Worm (Caenorhabditis elegans): ENCODE measurements around the gene ZC15.1.

Gene ZC15.1

DNA sequence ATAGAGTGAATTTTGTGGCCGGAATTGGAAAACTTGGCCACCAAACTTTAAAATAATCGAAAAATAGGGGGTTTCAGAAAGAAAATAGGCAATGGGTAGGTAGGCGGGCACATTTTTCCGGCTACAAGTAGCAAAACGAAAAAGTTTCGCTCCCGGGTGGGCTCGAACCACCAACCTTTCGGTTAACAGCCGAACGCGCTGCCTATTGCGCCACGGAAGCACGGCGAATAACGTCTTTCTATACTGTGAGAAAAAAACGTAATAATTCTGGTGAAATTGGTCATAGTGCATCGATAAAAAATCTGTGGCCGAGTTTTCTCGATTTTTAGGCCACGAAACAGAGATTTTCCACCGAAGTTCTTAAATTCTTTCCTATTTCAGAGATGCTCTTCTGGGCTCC, 44.5 kb downstream of the ZC15.1 start (continued):
- no peak for TF ChIP-seq let-526 (GFP tag; IDR thresholded peaks at IDR 0.05)
- no peak for TF ChIP-seq F39B2.1 (GFP tag; IDR thresholded peaks at IDR 0.05)
- no peak for TF ChIP-seq ztf-3 (GFP tag; optimal IDR thresholded peaks at IDR 0.05)
- peak; percentile 36; the same call in 1 of the 2 replicates for TF ChIP-seq dox-1 (GFP tag; IDR thresholded peaks at IDR 0.05)
- TF ChIP-seq C17E4.6 (GFP tag; IDR thresholded peaks at IDR 0.05): no peak
- TF ChIP-seq D2030.7 (GFP tag; IDR thresholded peaks at IDR 0.05): no peak
- no peak for TF ChIP-seq ztf-18 (tag; optimal IDR thresholded peaks at IDR 0.05)
- TF ChIP-seq ama-1 (optimal IDR thresholded peaks at IDR 0.05): no peak
- no peak for TF ChIP-seq ama-1 (GFP tag; optimal IDR thresholded peaks at IDR 0.05)
- no peak for TF ChIP-seq C06A6.2 (GFP tag; conservative IDR thresholded peaks at IDR 0.05)
- no peak for TF ChIP-seq F52B5.7 (tag; optimal IDR thresholded peaks at IDR 0.05)
- TF ChIP-seq bed-1 (GFP tag; IDR thresholded peaks at IDR 0.05): no peak
- TF ChIP-seq Y67H2A.10 (GFP tag; conservative IDR thresholded peaks at IDR 0.05): no peak
- TF ChIP-seq snpc-1.3 (tag; optimal IDR thresholded peaks at IDR 0.05; ENCODE audit: insufficient read depth): no peak
- no peak for TF ChIP-seq repo-1 (tag; optimal IDR thresholded peaks at IDR 0.05)
- no peak for TF ChIP-seq aptf-2 (GFP tag; conservative IDR thresholded peaks at IDR 0.05)
- TF ChIP-seq lin-26 (GFP tag; IDR thresholded peaks at IDR 0.05): peak; percentile 59; the same call in 1 of the 2 replicates
- no peak for TF ChIP-seq unc-62 (GFP tag; optimal IDR thresholded peaks at IDR 0.05)
- no peak for TF ChIP-seq F49E8.2 (tag; optimal IDR thresholded peaks at IDR 0.05; ENCODE audit: insufficient read depth)
- TF ChIP-seq T26A5.8 (tag; optimal IDR thresholded peaks at IDR 0.05): no peak
- TF ChIP-seq hrde-1 (tag; optimal IDR thresholded peaks at IDR 0.05; ENCODE audit: borderline replicate concordance): no peak
- no peak for TF ChIP-seq Y53G8AR.9 (GFP tag; conservative IDR thresholded peaks at IDR 0.05)
- no peak for TF ChIP-seq atf-7 (tag; optimal IDR thresholded peaks at IDR 0.05)
- TF ChIP-seq sdz-38 (tag; optimal IDR thresholded peaks at IDR 0.05): no peak
- TF ChIP-seq ceh-100 (GFP tag; IDR thresholded peaks at IDR 0.05): no peak
- peak; percentile 50 for TF ChIP-seq him-1 (tag; optimal IDR thresholded peaks at IDR 0.05)
- TF ChIP-seq nhr-120 (GFP tag; IDR thresholded peaks at IDR 0.05): no peak
- no peak for TF ChIP-seq B0035.1 (tag; optimal IDR thresholded peaks at IDR 0.05)
- TF ChIP-seq madf-6 (GFP tag; IDR thresholded peaks at IDR 0.05): no peak

DNA sequence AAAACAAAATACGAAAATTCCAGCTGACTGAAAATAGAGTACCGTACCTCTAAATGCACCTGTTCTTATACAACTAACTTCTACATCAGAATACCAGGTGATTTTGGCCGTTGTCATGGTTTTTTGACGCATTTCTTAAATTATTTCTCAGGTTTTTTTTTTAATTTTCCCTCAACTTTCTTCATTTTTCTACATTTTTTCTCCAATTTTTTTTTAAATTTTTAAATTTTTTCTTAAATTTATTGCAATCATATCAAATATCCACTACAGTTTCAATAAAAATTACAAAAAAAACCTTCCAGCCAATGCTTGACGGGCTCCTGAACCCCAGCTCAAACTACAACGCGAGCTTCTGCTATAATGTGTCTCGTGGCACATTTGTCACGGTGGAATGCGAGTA, 45.3 kb downstream of the ZC15.1 start, which contains the start of gene K02E2.1:
Gene K02E2.1 (plus strand): TSS at position 301 of the 400 bp plus-strand sequence.
- TF ChIP-seq F10E7.11 (tag; optimal IDR thresholded peaks at IDR 0.05) (no peak), attf-3 (GFP tag; conservative IDR thresholded peaks at IDR 0.05) (no peak), Y53F4B.3 (GFP tag; IDR thresholded peaks at IDR 0.05) (no peak), snpc-1.1 (tag; optimal IDR thresholded peaks at IDR 0.05; ENCODE audit: insufficient read depth) (no peak), nhr-120 (GFP tag; IDR thresholded peaks at IDR 0.05) (no peak), sptf-2 (GFP tag; optimal IDR thresholded peaks at IDR 0.05) (no peak), lin-26 (GFP tag; IDR thresholded peaks at IDR 0.05) (no peak), repo-1 (tag; optimal IDR thresholded peaks at IDR 0.05) (no peak), tbp1 (GFP tag; optimal IDR thresholded peaks at IDR 0.05) (no peak), pha-4 (tag; optimal IDR thresholded peaks at IDR 0.05) (no peak), C17E4.6 (GFP tag; IDR thresholded peaks at IDR 0.05) (no peak), F33H1.4 (GFP tag; IDR thresholded peaks at IDR 0.05) (no peak), ceh-91 (GFP tag; IDR thresholded peaks at IDR 0.05) (no peak), mes-4 (tag; optimal IDR thresholded peaks at IDR 0.05) (no peak), bed-2 (GFP tag; IDR thresholded peaks at IDR 0.05) (no peak), let-607 (tag; optimal IDR thresholded peaks at IDR 0.05) (no peak)

All from whole organism, young adult.